Worm (Caenorhabditis elegans) whole organism, L3 larva: Measurements from ENCODE around the gene clc-9.
"Not testable (repeated sequence)": the region's sequence is repeated elsewhere in the genome, so short reads cannot be mapped to it uniquely, and the experiment has no call there.

Source experiments
- elt-3 ChIP-seq, 3 experiments: fragments of 150-350 bp in 1 of 3; sonication (generic microtip) in 2 of 3; optimal IDR thresholded peaks; 2 replicates in 2 of 3; 4 replicates in 1 of 3; lab custom pipeline; 2014 to 2017; ENCODE audit warnings: missing biosample characterization in 3 of 3, missing genetic modification characterization in 3 of 3
- nhr-12 ChIP-seq: fragments of 150-350 bp; optimal IDR thresholded peaks from 2 replicates; lab custom pipeline; 2014; ENCODE audit warnings: missing biosample characterization, missing genetic modification characterization
- nhr-237 ChIP-seq: fragments of 150-350 bp; optimal IDR thresholded peaks from 2 replicates; lab custom pipeline; 2014; ENCODE audit warnings: missing biosample characterization, missing genetic modification characterization
- nhr-28 ChIP-seq: fragments of 150-350 bp; optimal IDR thresholded peaks from 2 replicates; lab custom pipeline; 2014; ENCODE audit warnings: missing biosample characterization, missing genetic modification characterization
- nhr-43 ChIP-seq: sonication (generic microtip); optimal IDR thresholded peaks from 2 replicates; lab custom pipeline; 2016; ENCODE audit warnings: mild to moderate bottlenecking, missing genetic modification characterization, missing compliant biosample characterization; ENCODE audit not compliant: poor library complexity, severe bottlenecking
- snpc-4 ChIP-seq: fragments of 150-350 bp; optimal IDR thresholded peaks from 2 replicates; lab custom pipeline; 2014; ENCODE audit warnings: missing biosample characterization, missing genetic modification characterization
- zag-1 ChIP-seq: fragments of 150-350 bp; optimal IDR thresholded peaks from 2 replicates; lab custom pipeline; 2014; ENCODE audit warnings: missing biosample characterization, missing genetic modification characterization

DNA sequence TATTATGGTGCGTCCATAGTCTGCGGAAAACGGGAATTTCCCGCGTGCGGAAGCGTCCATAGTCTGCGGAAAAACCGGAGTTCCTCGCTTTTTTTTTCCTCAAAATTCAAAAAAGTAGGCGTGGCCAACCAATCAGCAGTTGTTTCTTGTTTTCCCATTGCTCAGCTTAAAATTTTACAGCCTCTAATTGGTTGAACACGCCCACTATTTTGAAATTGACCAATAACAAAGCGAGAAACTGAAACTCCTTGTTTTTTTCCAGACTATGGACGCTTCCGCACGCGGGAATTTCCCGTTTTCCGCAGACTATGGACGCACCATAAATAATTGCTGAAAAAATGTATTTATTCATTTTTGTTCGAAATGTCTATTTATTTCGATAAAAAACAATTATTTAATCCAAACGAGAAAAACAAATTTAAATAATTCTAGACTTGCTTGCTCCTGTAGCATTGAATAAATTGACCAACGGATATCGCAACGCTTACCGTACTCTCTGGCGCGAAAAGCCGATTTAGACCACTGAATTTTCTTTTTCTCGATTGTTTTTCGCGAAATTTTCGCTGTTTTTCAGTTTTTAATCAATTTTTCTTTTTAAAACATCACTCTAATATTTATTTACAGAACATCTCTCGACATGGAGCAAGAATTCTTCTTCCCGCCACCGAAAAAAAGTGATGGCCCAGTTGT lies 41.8 kb downstream of the clc-9 start, which contains the start of gene C08F8.3:
- TF ChIP-seq nhr-28 (tag; lab: Kevin White, UChicago); nhr-237 (tag; lab: Kevin White, UChicago); snpc-4 (tag; lab: Kevin White, UChicago); nhr-43 (tag; lab: Kevin White, UChicago); elt-3 (tag; optimal IDR thresholded peaks at IDR 0.05; lab: Kevin White, UChicago); nhr-12 (tag; lab: Kevin White, UChicago); zag-1 (tag; lab: Kevin White, UChicago): not testable (repeated sequence)
